Worm (Caenorhabditis elegans): Measurements from ENCODE around the gene gst-17.

DNA sequence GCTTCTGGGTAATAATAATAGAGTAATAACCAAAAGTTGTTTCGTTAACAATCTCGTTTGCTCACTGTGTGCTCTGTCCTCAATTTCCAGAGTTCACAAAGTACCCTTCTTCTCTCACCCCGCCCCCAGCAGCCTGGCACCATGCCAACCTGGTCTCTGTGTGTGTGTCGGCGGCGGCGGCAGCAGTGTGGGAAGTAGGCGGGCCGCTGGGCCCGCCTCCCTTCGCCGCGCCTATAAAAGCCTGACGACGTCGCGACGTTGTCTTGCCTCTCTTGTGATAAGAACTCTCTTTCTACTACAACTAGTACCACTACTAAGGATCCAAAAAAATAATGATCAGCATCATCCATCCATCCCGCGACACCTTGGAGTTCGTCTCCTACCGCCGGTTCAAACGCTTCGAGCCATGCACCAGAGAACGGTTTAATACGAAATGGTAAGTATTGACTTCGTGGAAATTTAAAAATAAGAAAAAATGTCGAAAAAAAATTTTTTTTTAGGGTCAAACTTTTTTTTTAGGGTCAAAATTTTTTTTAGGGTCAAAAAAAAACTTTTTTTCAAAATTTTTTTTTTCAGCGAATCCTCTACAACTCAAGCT is 38.4 kb upstream of the gst-17 start, which contains the start of gene C31C9.7:
- TF ChIP-seq tlp-1 (tag; optimal IDR thresholded peaks at IDR 0.05) (no peak), ztf-4 (tag; optimal IDR thresholded peaks at IDR 0.05) (no peak), ets-5 (GFP tag; IDR thresholded peaks at IDR 0.05) (no peak)
